Worm (Caenorhabditis elegans): ENCODE results near the gene M04C3.1.

ce11 chrV:19490461-19490860, 45.1 kb upstream of the M04C3.1 start, which contains the start of gene Y43F8B.7:
- no peak for TF ChIP-seq pag-3 (tag; optimal IDR thresholded peaks at IDR 0.05; ENCODE audit: borderline replicate concordance)
- TF ChIP-seq dmd-4 (tag; optimal IDR thresholded peaks at IDR 0.05; ENCODE audit: borderline replicate concordance), result no peak
